Worm (Caenorhabditis elegans) whole organism, young adult: ENCODE data around the gene dph-3.

Source experiments
- dpl-1 ChIP-seq: fragments of 150-350 bp; optimal IDR thresholded peaks from 2 replicates; lab custom pipeline; 2014; ENCODE audit warnings: missing biosample characterization, missing genetic modification reagents, missing genetic modification characterization
- him-1 ChIP-seq: sonication (generic microtip); optimal IDR thresholded peaks from 2 replicates; lab custom pipeline; 2016; ENCODE audit warnings: missing genotype, missing genetic modification reagents, missing genetic modification characterization, missing compliant biosample characterization
- hlh-12 ChIP-seq: sonication (generic microtip); optimal IDR thresholded peaks from 2 replicates; lab custom pipeline; 2016; ENCODE audit warnings: missing genetic modification characterization, missing compliant biosample characterization
- hrde-1 ChIP-seq: sonication (generic microtip); optimal IDR thresholded peaks from 2 replicates; lab custom pipeline; 2016; ENCODE audit warnings: missing genetic modification characterization, mild to moderate bottlenecking, missing compliant biosample characterization, moderate library complexity, missing genotype, missing genetic modification reagents, borderline replicate concordance
- nfya-2 ChIP-seq: fragments of 200-800 bp; sonication (Bioruptor generic); IDR thresholded peaks from 2 replicates; pipeline ENCODE4 v1.3.6; 2022; ENCODE audit warnings: missing genetic modification reagents, missing genetic modification characterization, missing compliant biosample characterization
- snpc-1.3 ChIP-seq: sonication (generic microtip); optimal IDR thresholded peaks from 2 replicates; lab custom pipeline; 2017; ENCODE audit warnings: missing genetic modification characterization, mild to moderate bottlenecking, missing compliant biosample characterization, antibody characterized with exemption, moderate library complexity, missing genotype, missing genetic modification reagents; ENCODE audit not compliant: insufficient read depth
- snpc-4 ChIP-seq, 5 experiments: fragments of 150-350 bp in 1 of 5; sonication (generic microtip) in 4 of 5; optimal IDR thresholded peaks; 2 replicates each; lab custom pipeline; 2014 to 2018; ENCODE audit warnings: missing genetic modification characterization in 5 of 5, missing biosample characterization in 3 of 5, antibody characterized with exemption in 2 of 5, mild to moderate bottlenecking in 2 of 5, missing compliant biosample characterization in 2 of 5, missing genotype in 2 of 5, moderate library complexity in 2 of 5, missing genetic modification reagents in 1 of 5
- somi-1 ChIP-seq: fragments of 200-800 bp; sonication (Bioruptor generic); optimal IDR thresholded peaks from 2 replicates; lab custom pipeline; 2018; ENCODE audit warnings: mild to moderate bottlenecking, missing genetic modification characterization, missing compliant biosample characterization
- sptf-2 ChIP-seq: fragments of 200-800 bp; sonication (Bioruptor generic); optimal IDR thresholded peaks from 2 replicates; lab custom pipeline; 2018; ENCODE audit warnings: mild to moderate bottlenecking, missing genetic modification characterization, missing compliant biosample characterization
- unc-62 ChIP-seq: fragments of 150-350 bp; optimal IDR thresholded peaks from 2 replicates; lab custom pipeline; 2014; ENCODE audit warnings: missing biosample characterization, missing genetic modification reagents, missing genetic modification characterization
- xnd-1 ChIP-seq: sonication (generic microtip); optimal IDR thresholded peaks from 2 replicates; lab custom pipeline; 2016; ENCODE audit warnings: missing genotype, missing genetic modification reagents, missing genetic modification characterization, missing compliant biosample characterization
- zfh-2 ChIP-seq: fragments of 200-800 bp; sonication (Bioruptor generic); conservative IDR thresholded peaks from 2 replicates; pipeline ENCODE4 v1.3.6; 2022; ENCODE audit warnings: missing genetic modification reagents, missing genetic modification characterization, missing compliant biosample characterization
- ztf-3 ChIP-seq: fragments of 200-800 bp; sonication (Bioruptor generic); optimal IDR thresholded peaks from 2 replicates; lab custom pipeline; 2018; ENCODE audit warnings: mild to moderate bottlenecking, missing genetic modification characterization, missing compliant biosample characterization

- TF ChIP-seq unc-62 (no peak), ztf-3 (GFP tag; lab: Kevin White, UChicago) (no peak), snpc-4 (GFP tag; optimal IDR thresholded peaks at IDR 0.05; lab: Kevin White, UChicago) (no peak), snpc-4 (tag; optimal IDR thresholded peaks at IDR 0.05; lab: Kevin White, UChicago) (no peak), nfya-2 (GFP tag; lab: Robert Waterston, UW) (no peak), sptf-2 (GFP tag; lab: Kevin White, UChicago) (no peak), zfh-2 (no peak), snpc-1.3 (tag; lab: Kevin White, UChicago) (no peak), him-1 (tag; lab: Kevin White, UChicago) (no peak), dpl-1 (GFP tag; lab: Kevin White, UChicago) (no peak), somi-1 (GFP tag; lab: Kevin White, UChicago) (no peak), hlh-12 (tag; lab: Kevin White, UChicago) (no peak), xnd-1 (tag; lab: Kevin White, UChicago) (no peak), hrde-1 (tag; lab: Kevin White, UChicago) (no peak)
Observed at ce11 chrIV:9709205-9709604, 2.3 kb downstream of the dph-3 start, which contains the start of gene ant-1.3.
